Fruit fly (Drosophila melanogaster): Measurements from ENCODE around the gene CG43610.

DNA sequence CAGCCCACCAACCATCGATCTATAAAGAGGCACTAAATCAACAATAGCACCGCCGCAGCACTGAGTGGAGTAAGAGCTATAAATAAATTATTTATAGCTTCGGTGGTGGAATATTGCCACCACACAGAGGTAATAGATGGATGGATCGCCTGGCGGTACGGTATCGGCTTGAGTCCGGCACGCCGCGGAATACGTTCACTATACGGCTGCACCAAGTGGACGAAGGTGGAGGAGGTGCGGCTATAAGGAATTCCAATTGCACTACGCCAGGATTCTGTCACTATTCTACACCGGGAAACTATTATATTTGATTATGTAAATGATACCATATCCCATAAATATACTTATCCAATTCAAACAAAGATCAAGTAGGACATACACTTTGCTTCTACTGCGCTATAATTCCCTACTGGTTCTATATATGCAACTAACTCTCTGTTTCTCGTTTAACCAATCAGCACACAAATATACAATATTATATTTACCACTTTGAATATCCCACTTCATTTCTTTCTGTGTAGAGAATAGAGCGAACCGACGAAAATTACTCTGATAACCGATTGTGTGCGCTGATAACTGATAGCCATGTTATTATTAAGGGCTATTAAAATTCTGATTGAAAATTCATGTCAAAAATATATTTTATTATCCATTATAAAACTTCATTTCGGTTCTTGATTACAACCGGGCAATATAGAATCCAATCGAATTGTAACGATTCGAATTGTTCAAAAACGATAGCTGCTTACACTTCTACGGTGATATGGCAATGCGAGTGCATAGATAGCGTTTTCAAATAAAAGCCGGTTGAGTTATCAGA is 20.4 kb downstream of the CG43610 start:
- TF ChIP-seq CG10631 (GFP tag; optimal IDR thresholded peaks at IDR 0.05), result no peak
- TF ChIP-seq CG16779 (tag; optimal IDR thresholded peaks at IDR 0.05), result no peak
- TF ChIP-seq OdsH (GFP tag; optimal IDR thresholded peaks at IDR 0.05), result no peak
- TF ChIP-seq spab (GFP tag; optimal IDR thresholded peaks at IDR 0.05), result no peak
- TF ChIP-seq CG6808 (GFP tag; optimal IDR thresholded peaks at IDR 0.05), result no peak
- no peak for TF ChIP-seq eg (GFP tag; IDR thresholded peaks at IDR 0.05)
- TF ChIP-seq CG6163 (GFP tag; IDR thresholded peaks at IDR 0.05), result no peak
